Worm (Caenorhabditis elegans): ENCODE results near the gene plr-1.

Gene plr-1

DNA sequence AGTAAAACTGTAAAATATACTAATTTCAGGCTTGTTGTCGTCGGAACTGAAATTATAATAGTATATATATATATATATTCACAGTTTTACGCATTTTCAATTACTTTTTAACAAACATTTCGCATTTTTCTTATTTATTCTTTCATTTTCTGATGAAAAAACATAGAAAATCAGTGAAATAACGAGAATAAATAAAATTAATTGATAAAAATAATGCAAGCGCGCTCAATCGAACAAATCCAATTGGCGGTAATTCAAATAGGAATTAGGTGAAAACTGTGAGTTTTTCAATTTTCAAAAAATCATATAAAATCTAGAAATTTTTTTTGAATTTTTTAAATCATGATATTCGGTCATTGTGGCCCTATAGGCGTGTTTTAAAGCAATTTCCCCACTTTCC, 53.4 kb downstream of the plr-1 start:
- TF ChIP-seq fkh-10 (GFP tag; optimal IDR thresholded peaks at IDR 0.05) = no peak
- no peak for TF ChIP-seq sdc-2 (tag; optimal IDR thresholded peaks at IDR 0.05)
- no peak for TF ChIP-seq pax-1 (tag; optimal IDR thresholded peaks at IDR 0.05)
- TF ChIP-seq ceh-30 (tag; optimal IDR thresholded peaks at IDR 0.05) = no peak
- TF ChIP-seq C08G9.2 (tag; optimal IDR thresholded peaks at IDR 0.05) = no peak
- no peak for TF ChIP-seq hlh-6 (tag; optimal IDR thresholded peaks at IDR 0.05)
- no peak for TF ChIP-seq nhr-232 (tag; optimal IDR thresholded peaks at IDR 0.05)
- no peak for TF ChIP-seq K09A11.1 (tag; optimal IDR thresholded peaks at IDR 0.05; ENCODE audit: insufficient read depth)
- TF ChIP-seq C38D4.7 (GFP tag; optimal IDR thresholded peaks at IDR 0.05) = no peak
- no peak for TF ChIP-seq syd-9 (tag; optimal IDR thresholded peaks at IDR 0.05)
- no peak for TF ChIP-seq tbx-7 (tag; optimal IDR thresholded peaks at IDR 0.05)

DNA sequence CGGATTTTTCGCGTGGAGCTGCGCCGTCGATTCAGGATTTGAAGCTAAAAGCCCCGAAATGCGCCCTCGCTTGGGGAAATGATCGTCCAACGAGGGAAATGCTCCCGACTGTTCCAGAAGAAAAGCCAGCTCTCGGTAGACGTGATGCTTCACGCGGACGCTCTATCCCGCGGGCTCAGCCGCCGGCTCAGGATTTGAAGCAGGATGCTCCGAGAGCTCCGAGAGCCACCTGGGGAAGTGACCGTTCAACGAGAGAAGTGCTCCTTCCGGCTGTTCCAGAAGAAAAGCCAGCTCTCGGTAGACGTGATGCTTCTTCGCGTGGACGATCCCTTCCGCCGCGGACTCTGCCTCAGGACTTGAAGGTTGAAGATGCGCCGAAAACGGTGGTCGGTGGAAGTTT, 54.1 kb downstream of the plr-1 start:
- no peak for TF ChIP-seq hlh-30 (tag; optimal IDR thresholded peaks at IDR 0.05; ENCODE audit: insufficient read depth)
- no peak for TF ChIP-seq pax-1 (tag; optimal IDR thresholded peaks at IDR 0.05)

Measured in whole organism, late embryonic.